Fruit fly (Drosophila melanogaster) whole organism, embryonic: ENCODE data around the gene Sf3b3.
A peak's percentile ranks its signal among the peaks of the same experiment; 100 is the strongest.

Experiments
- Asciz ChIP-seq: fragments of 200-800 bp; sonication (Bioruptor generic); optimal IDR thresholded peaks from 2 replicates; lab custom pipeline; 2017; ENCODE audit warnings: missing biosample characterization, mild to moderate bottlenecking, missing genetic modification characterization, missing genetic modification reagents
- Atf-2 ChIP-seq: fragments of 200-800 bp; sonication (Bioruptor generic); optimal IDR thresholded peaks from 2 replicates; lab custom pipeline; 2016; ENCODE audit warnings: missing biosample characterization, missing genetic modification characterization
- Bdp1 ChIP-seq: fragments of 200-800 bp; sonication (Bioruptor generic); optimal IDR thresholded peaks from 3 replicates; lab custom pipeline; 2016; ENCODE audit warnings: missing biosample characterization, missing genetic modification characterization
- CG1024 ChIP-seq: fragments of 200-800 bp; sonication (Bioruptor generic); IDR thresholded peaks from 2 replicates; pipeline ENCODE4 v1.3.6; 2022; ENCODE audit warnings: missing biosample characterization, missing genetic modification characterization
- CG11456 ChIP-seq: fragments of 200-800 bp; sonication (Bioruptor generic); IDR thresholded peaks from 3 replicates; pipeline ENCODE4 v1.3.6; 2022; ENCODE audit warnings: missing biosample characterization, missing genetic modification characterization
- CG14050 ChIP-seq: fragments of 200-800 bp; sonication (Bioruptor generic); IDR thresholded peaks from 3 replicates; pipeline ENCODE4 v1.3.6; 2022; ENCODE audit warnings: missing biosample characterization, missing genetic modification characterization
- CG15073 ChIP-seq: fragments of 200-800 bp; sonication (Bioruptor generic); optimal IDR thresholded peaks from 2 replicates; lab custom pipeline; 2016; ENCODE audit warnings: missing biosample characterization, missing genetic modification characterization
- CG16815 ChIP-seq: fragments of 200-800 bp; sonication (Bioruptor generic); optimal IDR thresholded peaks from 3 replicates; lab custom pipeline; 2017; ENCODE audit warnings: missing biosample characterization, mild to moderate bottlenecking, missing genetic modification characterization
- CG17568 ChIP-seq: fragments of 200-800 bp; sonication (Bioruptor generic); optimal IDR thresholded peaks from 2 replicates; lab custom pipeline; 2018; ENCODE audit warnings: missing biosample characterization, mild to moderate bottlenecking, missing genetic modification characterization, moderate library complexity
- CG1832 ChIP-seq: fragments of 200-800 bp; sonication (Bioruptor generic); optimal IDR thresholded peaks from 2 replicates; lab custom pipeline; 2017; ENCODE audit warnings: missing biosample characterization, mild to moderate bottlenecking, missing genetic modification characterization, inconsistent platforms
- CG32532 ChIP-seq: fragments of 200-800 bp; sonication (Bioruptor generic); IDR thresholded peaks from 2 replicates; pipeline ENCODE4 v1.3.6; 2022; ENCODE audit warnings: missing biosample characterization, missing genetic modification characterization
- CG32772 ChIP-seq: fragments of 200-800 bp; sonication (Bioruptor generic); IDR thresholded peaks from 2 replicates; pipeline ENCODE4 v1.3.6; 2022; ENCODE audit warnings: missing biosample characterization, missing genetic modification characterization
- CG33213 ChIP-seq: fragments of 200-800 bp; sonication (Bioruptor generic); optimal IDR thresholded peaks from 3 replicates; lab custom pipeline; 2016; ENCODE audit warnings: missing biosample characterization, missing genetic modification characterization
- CG33557 ChIP-seq: fragments of 200-800 bp; sonication (Bioruptor generic); optimal IDR thresholded peaks from 2 replicates; lab custom pipeline; 2019; ENCODE audit warnings: missing biosample characterization, mild to moderate bottlenecking, missing genetic modification characterization, moderate library complexity
- CG34422 ChIP-seq: fragments of 200-800 bp; sonication (Bioruptor generic); IDR thresholded peaks from 3 replicates; pipeline ENCODE4 v1.3.6; 2022; ENCODE audit warnings: missing biosample characterization, missing genetic modification characterization
- CG3995 ChIP-seq: fragments of 200-800 bp; sonication (Bioruptor generic); optimal IDR thresholded peaks from 3 replicates; lab custom pipeline; 2016; ENCODE audit warnings: missing biosample characterization, missing genetic modification characterization
- CG42726 ChIP-seq: fragments of 200-800 bp; sonication (Bioruptor generic); IDR thresholded peaks from 2 replicates; pipeline ENCODE4 v1.3.6; 2022; ENCODE audit warnings: missing biosample characterization, missing genetic modification characterization; ENCODE audit not compliant: partially characterized antibody
- CG4820 ChIP-seq: fragments of 200-800 bp; sonication (Bioruptor generic); optimal IDR thresholded peaks from 3 replicates; lab custom pipeline; 2016; ENCODE audit warnings: missing biosample characterization, missing genetic modification characterization
- CG5180 ChIP-seq: fragments of 200-800 bp; sonication (Bioruptor generic); optimal IDR thresholded peaks from 3 replicates; lab custom pipeline; 2017; ENCODE audit warnings: missing biosample characterization, missing genetic modification characterization, mild to moderate bottlenecking, moderate library complexity, missing genetic modification reagents
- CG6654 ChIP-seq: fragments of 200-800 bp; sonication (Bioruptor generic); optimal IDR thresholded peaks from 2 replicates; lab custom pipeline; 2017; ENCODE audit warnings: missing biosample characterization, mild to moderate bottlenecking, missing genetic modification characterization
- CG7357 ChIP-seq: fragments of 200-800 bp; sonication (Bioruptor generic); IDR thresholded peaks from 3 replicates; pipeline ENCODE4 v1.3.6; 2022; ENCODE audit warnings: missing biosample characterization, missing genetic modification characterization
- CG9817 ChIP-seq: fragments of 200-800 bp; sonication (Bioruptor generic); optimal IDR thresholded peaks from 2 replicates; lab custom pipeline; 2018; ENCODE audit warnings: missing biosample characterization, mild to moderate bottlenecking, missing genetic modification characterization, moderate library complexity
- Chrac-16 ChIP-seq: fragments of 200-800 bp; sonication (Bioruptor generic); optimal IDR thresholded peaks from 3 replicates; lab custom pipeline; 2016; ENCODE audit warnings: missing biosample characterization, missing genetic modification characterization
- Dfd ChIP-seq, 2 experiments: fragments of >200 bp; optimal IDR thresholded peaks; 2 replicates each; lab custom pipeline; 2017; ENCODE audit warnings: missing biosample characterization in 2 of 2, missing genetic modification characterization in 2 of 2
- H2.0 ChIP-seq: fragments of 200-800 bp; sonication (Bioruptor generic); IDR thresholded peaks from 2 replicates; pipeline ENCODE4 v1.3.6; 2022; ENCODE audit warnings: missing biosample characterization, missing genetic modification characterization
- Hr39 ChIP-seq: fragments of >200 bp; optimal IDR thresholded peaks from 2 replicates; lab custom pipeline; 2017
- Med ChIP-seq: fragments of 200-800 bp; sonication (Bioruptor generic); peaks from one replicate; lab custom pipeline; 2016; ENCODE audit warnings: missing biosample characterization, missing genetic modification characterization, mild to moderate bottlenecking, inconsistent platforms, moderate library complexity
- Sox100B ChIP-seq: fragments of 200-800 bp; sonication (Bioruptor generic); optimal IDR thresholded peaks from 3 replicates; lab custom pipeline; 2018; ENCODE audit warnings: missing biosample characterization, mild to moderate bottlenecking, missing genetic modification characterization
- Stat92E ChIP-seq, 3 experiments: fragments of >200 bp in 2 of 3; fragments of 200-800 bp in 1 of 3; sonication (Bioruptor generic) in 1 of 3; optimal IDR thresholded peaks; 2 replicates each; lab custom pipeline; 2017 to 2019; ENCODE audit warnings: missing biosample characterization in 3 of 3, missing genetic modification characterization in 3 of 3, mild to moderate bottlenecking in 1 of 3, moderate library complexity in 1 of 3
- Taf1 ChIP-seq: fragments of 200-800 bp; sonication (Bioruptor generic); IDR thresholded peaks from 2 replicates; pipeline ENCODE4 v1.3.6; 2022; ENCODE audit warnings: missing biosample characterization, missing genetic modification characterization
- Tbp ChIP-seq: fragments of >200 bp; optimal IDR thresholded peaks from 2 replicates; lab custom pipeline; 2018; ENCODE audit warnings: missing biosample characterization, missing genetic modification characterization
- al ChIP-seq: fragments of 200-800 bp; sonication (Bioruptor generic); IDR thresholded peaks from 2 replicates; pipeline ENCODE4 v1.3.6; 2022; ENCODE audit warnings: missing biosample characterization, missing genetic modification characterization
- bigmax ChIP-seq: fragments of 200-800 bp; sonication (Bioruptor generic); optimal IDR thresholded peaks from 2 replicates; lab custom pipeline; 2018; ENCODE audit warnings: missing biosample characterization, mild to moderate bottlenecking, missing genetic modification characterization
- dati ChIP-seq: fragments of 200-800 bp; sonication (Bioruptor generic); IDR thresholded peaks from 2 replicates; pipeline ENCODE4 v1.3.6; 2022; ENCODE audit warnings: missing biosample characterization, missing genetic modification characterization
- fd3F ChIP-seq: fragments of 200-800 bp; sonication (Bioruptor generic); optimal IDR thresholded peaks from 2 replicates; lab custom pipeline; 2018; ENCODE audit warnings: missing biosample characterization, mild to moderate bottlenecking, missing genetic modification characterization, moderate library complexity
- fu2 ChIP-seq: fragments of 200-800 bp; sonication (Bioruptor generic); optimal IDR thresholded peaks from 2 replicates; lab custom pipeline; 2016; ENCODE audit warnings: missing biosample characterization, missing genetic modification characterization
- gfzf ChIP-seq: fragments of 200-800 bp; sonication (Bioruptor generic); optimal IDR thresholded peaks from 2 replicates; lab custom pipeline; 2016; ENCODE audit warnings: missing biosample characterization, mild to moderate bottlenecking, missing genetic modification characterization, moderate library complexity
- gsb-n ChIP-seq: fragments of 200-800 bp; sonication (Bioruptor generic); optimal IDR thresholded peaks from 3 replicates; lab custom pipeline; 2018; ENCODE audit warnings: missing biosample characterization, mild to moderate bottlenecking, missing genetic modification characterization
- jing ChIP-seq: fragments of 200-800 bp; sonication (Bioruptor generic); optimal IDR thresholded peaks from 2 replicates; lab custom pipeline; 2018; ENCODE audit warnings: missing biosample characterization, mild to moderate bottlenecking, missing genetic modification characterization
- lab ChIP-seq: fragments of 200-800 bp; sonication (Bioruptor generic); optimal IDR thresholded peaks from 3 replicates; lab custom pipeline; 2017; ENCODE audit warnings: missing biosample characterization, missing genetic modification characterization, mild to moderate bottlenecking, moderate library complexity, missing genetic modification reagents
- lilli ChIP-seq: fragments of 200-800 bp; sonication (Bioruptor generic); optimal IDR thresholded peaks from 3 replicates; lab custom pipeline; 2016; ENCODE audit warnings: missing biosample characterization, missing genetic modification characterization
- pnt ChIP-seq: fragments of 200-800 bp; sonication (Bioruptor generic); optimal IDR thresholded peaks from 3 replicates; lab custom pipeline; 2016; ENCODE audit warnings: missing biosample characterization, missing genetic modification characterization
- salm ChIP-seq: fragments of 200-800 bp; sonication (Bioruptor generic); optimal IDR thresholded peaks from 2 replicates; lab custom pipeline; 2018; ENCODE audit warnings: missing biosample characterization, mild to moderate bottlenecking, missing genetic modification characterization
- sima ChIP-seq: fragments of 200-800 bp; sonication (Bioruptor generic); optimal IDR thresholded peaks from 2 replicates; lab custom pipeline; 2016; ENCODE audit warnings: missing biosample characterization, missing genetic modification characterization
- sqz ChIP-seq: fragments of 200-800 bp; sonication (Bioruptor generic); optimal IDR thresholded peaks from 3 replicates; lab custom pipeline; 2018; ENCODE audit warnings: missing biosample characterization, mild to moderate bottlenecking, missing genetic modification characterization
- stc ChIP-seq: fragments of 200-800 bp; sonication (Bioruptor generic); IDR thresholded peaks from 2 replicates; pipeline ENCODE4 v1.3.6; 2022; ENCODE audit warnings: missing biosample characterization, missing genetic modification characterization
- tap ChIP-seq: fragments of 200-800 bp; optimal IDR thresholded peaks from 3 replicates; lab custom pipeline; 2019; ENCODE audit warnings: missing biosample characterization, mild to moderate bottlenecking, missing genetic modification characterization, moderate library complexity
- wdn ChIP-seq: fragments of 200-800 bp; sonication (Bioruptor generic); IDR thresholded peaks from 2 replicates; pipeline ENCODE4 v1.3.6; 2022; ENCODE audit warnings: missing biosample characterization, missing genetic modification characterization
- zf30C ChIP-seq: fragments of 200-800 bp; sonication (Bioruptor generic); optimal IDR thresholded peaks from 3 replicates; lab custom pipeline; 2018; ENCODE audit warnings: missing biosample characterization, mild to moderate bottlenecking, missing genetic modification characterization

Sf3b3 gene

DNA sequence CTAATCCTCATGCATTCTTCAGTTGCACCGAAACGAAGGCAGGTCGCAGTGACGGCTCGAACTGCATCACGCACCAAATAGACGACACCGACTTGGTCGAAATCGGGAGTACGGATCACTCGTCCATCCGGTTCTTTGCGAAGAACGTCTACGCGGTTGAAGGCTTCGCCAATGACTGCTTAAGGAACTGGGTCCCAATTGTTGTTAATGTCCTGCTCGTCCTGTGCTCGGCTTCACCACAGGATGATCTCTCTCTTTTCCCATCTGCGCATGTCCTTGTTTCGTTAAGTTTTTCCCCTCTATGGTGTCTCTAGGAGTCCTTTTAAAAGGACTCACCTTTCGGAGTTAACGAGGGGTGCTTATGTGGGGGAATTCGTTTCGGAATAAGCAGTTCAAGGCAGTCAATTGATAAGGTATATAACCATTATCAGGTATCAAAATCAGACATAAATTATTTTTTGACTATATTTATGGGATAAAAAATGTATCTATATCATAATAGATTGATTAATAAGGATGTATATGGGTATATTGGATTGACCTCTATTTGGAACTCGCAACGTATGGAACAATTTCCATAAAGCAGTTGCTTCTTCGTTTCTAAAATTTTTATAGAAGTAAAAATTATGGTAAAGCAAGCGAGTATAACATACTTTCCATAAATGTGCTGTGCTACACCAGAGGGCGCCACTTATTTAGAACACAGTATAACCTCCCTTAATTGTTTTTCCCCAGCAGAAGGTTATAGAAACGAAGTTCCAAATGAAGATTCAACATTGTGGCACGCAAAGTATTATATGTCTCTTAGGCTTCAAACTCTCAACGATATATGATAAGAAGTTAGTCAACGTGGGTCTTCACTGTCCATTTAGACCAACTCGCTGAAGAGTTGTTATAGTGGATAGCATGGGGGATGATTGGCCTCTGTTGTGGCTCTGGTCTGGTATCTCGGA lies 24.2 kb upstream of the Sf3b3 start, which contains the start of gene dpr20 (continued):
- peak; percentile 15 for TF ChIP-seq gsb-n (tag; lab: Kevin White, UChicago)
- peak; percentile 64 for TF ChIP-seq CG16815
- peak; percentile 20 for TF ChIP-seq CG5180 (GFP tag; lab: Kevin White, UChicago)
- TF ChIP-seq CG17568 (GFP tag; lab: Kevin White, UChicago), result peak; percentile 26
- peak; percentile 50 for TF ChIP-seq CG1024 (GFP tag; lab: Robert Waterston, UW)
- TF ChIP-seq CG15073 (GFP tag; lab: Kevin White, UChicago), result no peak
- peak; percentile 77 for TF ChIP-seq CG7357 (GFP tag; lab: Robert Waterston, UW)
- peak; percentile 59 for TF ChIP-seq CG4820 (GFP tag; lab: Kevin White, UChicago)
- peak; percentile 73 for TF ChIP-seq al (GFP tag; lab: Robert Waterston, UW)
- TF ChIP-seq CG3995, result peak; percentile 43
- TF ChIP-seq CG33213 (GFP tag; lab: Kevin White, UChicago), result peak; percentile 70
- peak; percentile 3 for TF ChIP-seq CG33557 (GFP tag; lab: Kevin White, UChicago)
- TF ChIP-seq Tbp (GFP tag; lab: Kevin White, UChicago), result no peak
- TF ChIP-seq zf30C, result no peak
- peak; percentile 90 for TF ChIP-seq stc (GFP tag; lab: Robert Waterston, UW)
- peak; percentile 26 for TF ChIP-seq jing (GFP tag; lab: Kevin White, UChicago)
- TF ChIP-seq CG14050 (GFP tag; lab: Robert Waterston, UW), result peak; percentile 74
- TF ChIP-seq Stat92E (GFP tag; optimal IDR thresholded peaks at IDR 0.05; lab: Kevin White, UChicago), result no peak
- TF ChIP-seq gfzf (GFP tag; lab: Kevin White, UChicago), result no peak
- peak; percentile 93 for TF ChIP-seq CG32532
- no peak for TF ChIP-seq Dfd (GFP tag; optimal IDR thresholded peaks at IDR 0.05; lab: Kevin White, UChicago)
- TF ChIP-seq lab (GFP tag; lab: Kevin White, UChicago), result peak; percentile 94
- peak; percentile 45 for TF ChIP-seq Bdp1 (GFP tag; lab: Kevin White, UChicago)
- TF ChIP-seq pnt (GFP tag; lab: Kevin White, UChicago), result peak; percentile 56
- TF ChIP-seq sima (GFP tag; lab: Kevin White, UChicago), result no peak
- peak; percentile 75 for TF ChIP-seq Chrac-16 (GFP tag; lab: Kevin White, UChicago)
- peak; percentile 42 for TF ChIP-seq CG6654 (GFP tag; lab: Kevin White, UChicago)
- TF ChIP-seq H2.0 (GFP tag; lab: Robert Waterston, UW), result peak; percentile 85
- no peak for TF ChIP-seq Hr39 (lab: Kevin White, UChicago)
- peak; percentile 86 for TF ChIP-seq CG32772 (GFP tag; lab: Robert Waterston, UW)
- TF ChIP-seq CG1832 (GFP tag; lab: Kevin White, UChicago), result no peak
- TF ChIP-seq CG11456 (GFP tag; lab: Robert Waterston, UW), result peak; percentile 95
- TF ChIP-seq Taf1 (GFP tag; lab: Robert Waterston, UW), result peak; percentile 79
- peak; percentile 10 for TF ChIP-seq Asciz (GFP tag; lab: Kevin White, UChicago)
- peak; percentile 87 for TF ChIP-seq wdn (GFP tag; lab: Robert Waterston, UW)
- TF ChIP-seq Atf-2 (GFP tag; lab: Kevin White, UChicago), result peak; percentile 39
- TF ChIP-seq dati (GFP tag; lab: Robert Waterston, UW), result peak; percentile 71
- TF ChIP-seq CG42726 (GFP tag; lab: Robert Waterston, UW), result no peak
- TF ChIP-seq sqz (GFP tag; lab: Kevin White, UChicago), result no peak
- TF ChIP-seq lilli (GFP tag; lab: Kevin White, UChicago), result peak; percentile 89
- TF ChIP-seq fu2 (GFP tag; lab: Kevin White, UChicago), result peak; percentile 69
- no peak for TF ChIP-seq Sox100B
- peak; percentile 86 for TF ChIP-seq CG34422
- no peak for TF ChIP-seq salm (tag; lab: Kevin White, UChicago)
- TF ChIP-seq tap (tag; lab: Kevin White, UChicago), result peak; percentile 24
- TF ChIP-seq CG9817, result peak; percentile 80
- peak; percentile 98 for TF ChIP-seq Med
- peak; percentile 73 for TF ChIP-seq fd3F (GFP tag; lab: Kevin White, UChicago)
- peak; percentile 7 for TF ChIP-seq bigmax (GFP tag; lab: Kevin White, UChicago)
